Worm (Caenorhabditis elegans) whole organism, late embryonic: Measurements from ENCODE around the gene srh-185.

Experiments used
- C08G9.2 ChIP-seq: sonication (generic microtip); optimal IDR thresholded peaks from 2 replicates; lab custom pipeline; 2016; ENCODE audit warnings: mild to moderate bottlenecking, missing genetic modification characterization, moderate library complexity, missing compliant biosample characterization
- ama-1 ChIP-seq: fragments of 150-350 bp; optimal IDR thresholded peaks from 2 replicates; lab custom pipeline; 2014
- ceh-24 ChIP-seq: sonication (generic microtip); optimal IDR thresholded peaks from 2 replicates; lab custom pipeline; 2016; ENCODE audit warnings: mild to moderate bottlenecking, missing genetic modification characterization, missing compliant biosample characterization
- dmd-4 ChIP-seq: sonication (generic microtip); optimal IDR thresholded peaks from 2 replicates; lab custom pipeline; 2016; ENCODE audit warnings: borderline replicate concordance, missing genetic modification characterization, missing compliant biosample characterization
- elt-4 ChIP-seq: sonication (generic microtip); optimal IDR thresholded peaks from 2 replicates; lab custom pipeline; 2016; ENCODE audit warnings: missing genetic modification characterization, missing compliant biosample characterization
- ets-4 ChIP-seq: sonication (generic microtip); optimal IDR thresholded peaks from 2 replicates; lab custom pipeline; 2016; ENCODE audit warnings: missing genetic modification characterization, missing compliant biosample characterization
- fkh-10 ChIP-seq: fragments of 150-350 bp; optimal IDR thresholded peaks from 2 replicates; lab custom pipeline; 2014; ENCODE audit warnings: missing biosample characterization, missing genetic modification reagents, missing genetic modification characterization
- hlh-8 ChIP-seq: sonication (generic microtip); optimal IDR thresholded peaks from 2 replicates; lab custom pipeline; 2016; ENCODE audit warnings: missing genotype, missing genetic modification characterization, missing compliant biosample characterization
- lin-11 ChIP-seq: fragments of 200-800 bp; sonication (Bioruptor generic); optimal IDR thresholded peaks from 2 replicates; lab custom pipeline; 2018; ENCODE audit warnings: mild to moderate bottlenecking, missing genetic modification characterization, missing compliant biosample characterization
- pha-4 ChIP-seq: fragments of 150-350 bp; optimal IDR thresholded peaks from 2 replicates; lab custom pipeline; 2018; ENCODE audit warnings: missing biosample characterization, missing genetic modification reagents, missing genetic modification characterization
- pqm-1 ChIP-seq: sonication (generic microtip); optimal IDR thresholded peaks from 2 replicates; lab custom pipeline; 2016; ENCODE audit warnings: missing genetic modification characterization, missing compliant biosample characterization
- unc-42 ChIP-seq: sonication (generic microtip); optimal IDR thresholded peaks from 2 replicates; lab custom pipeline; 2016; ENCODE audit warnings: missing genotype, missing genetic modification characterization, missing compliant biosample characterization

ce11 chrV:3065928-3066327 lies at the start of gene srh-185:
- no peak for TF ChIP-seq pha-4
- no peak for TF ChIP-seq dmd-4 (tag; lab: Kevin White, UChicago)
- TF ChIP-seq elt-4 (tag; lab: Kevin White, UChicago) = no peak
- no peak for TF ChIP-seq hlh-8
- no peak for TF ChIP-seq fkh-10
- TF ChIP-seq C08G9.2 (tag; lab: Kevin White, UChicago) = no peak
- TF ChIP-seq ama-1 (lab: Kevin White, UChicago) = no peak
- TF ChIP-seq ceh-24 = no peak
- TF ChIP-seq unc-42 = no peak
- no peak for TF ChIP-seq ets-4
- no peak for TF ChIP-seq lin-11 (tag; lab: Kevin White, UChicago)
- no peak for TF ChIP-seq pqm-1 (tag; lab: Kevin White, UChicago)
